Fruit fly (Drosophila melanogaster): ENCODE measurements around the gene CG6330.
A peak's percentile ranks its signal among the peaks of the same experiment; 100 is the strongest.

Gene CG6330

DNA sequence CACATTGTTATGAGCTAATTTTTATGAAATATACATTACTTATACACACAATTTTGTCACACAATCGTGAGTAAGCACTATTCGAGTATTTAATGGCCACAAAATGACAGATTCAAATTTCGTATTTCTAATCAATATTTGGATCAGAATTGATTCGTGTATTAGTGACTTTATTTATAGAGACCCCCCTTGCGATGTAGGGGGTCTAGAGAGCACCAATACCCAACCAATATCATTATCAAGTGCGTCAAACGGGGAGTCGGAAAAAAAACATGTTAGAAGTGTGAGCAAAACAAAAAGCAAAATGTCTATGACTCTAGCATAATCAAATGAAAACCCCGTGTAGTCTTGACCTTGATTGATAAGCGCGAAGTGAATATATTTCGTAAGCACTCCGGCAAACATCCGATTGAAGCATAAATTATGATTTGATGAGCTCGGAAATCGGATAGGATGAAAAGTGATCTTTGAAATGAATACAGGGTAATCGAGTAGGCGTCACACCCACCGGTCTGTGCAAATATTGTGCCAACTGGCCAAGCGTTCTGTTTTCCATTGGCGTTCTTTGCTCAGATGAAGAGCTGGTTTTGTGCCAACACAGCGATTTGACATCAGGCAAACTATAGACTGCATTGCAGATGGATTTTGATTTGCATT, 6.0 kb downstream of the CG6330 start:
- no peak for TF ChIP-seq CTCF (optimal IDR thresholded peaks at IDR 0.05)
- TF ChIP-seq CG8478 (optimal IDR thresholded peaks at IDR 0.05), result no peak

- no peak for TF ChIP-seq CTCF (optimal IDR thresholded peaks at IDR 0.05)
- no peak for TF ChIP-seq CG8478 (optimal IDR thresholded peaks at IDR 0.05)
Observed at dm6 chr3R:26947296-26947880, 10.9 kb downstream of the CG6330 start, which contains the start of gene Spag1. TSS of gene Spag1 (plus strand) at chr3R:26947830.

DNA sequence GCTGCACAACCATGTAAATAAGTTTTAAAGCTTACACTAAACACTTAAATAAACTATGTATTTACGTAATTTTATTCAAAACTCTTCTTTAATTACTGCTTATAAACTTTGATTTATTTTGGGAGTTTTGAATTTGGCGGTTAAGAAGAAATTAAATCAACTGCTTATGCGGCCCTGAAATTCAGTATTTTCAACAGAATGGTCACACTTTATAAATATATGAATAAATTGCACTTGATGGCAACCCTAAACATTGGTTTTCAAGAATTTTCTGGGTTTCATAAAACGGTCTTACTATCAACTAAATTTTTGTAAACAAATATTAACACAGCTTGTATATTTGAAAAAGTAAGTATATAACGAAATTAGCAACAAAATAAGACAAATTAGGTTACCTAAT, 13.1 kb downstream of the CG6330 start, which contains the start of gene CG14252:
Gene CG14252, plus strand, starts transcription at position 302 of the 400 bp plus-strand sequence.
- peak in 1 of 2 experiments; percentile 3 for TF ChIP-seq CTCF (optimal IDR thresholded peaks at IDR 0.05)
- no peak for TF ChIP-seq CG8478 (optimal IDR thresholded peaks at IDR 0.05)

DNA sequence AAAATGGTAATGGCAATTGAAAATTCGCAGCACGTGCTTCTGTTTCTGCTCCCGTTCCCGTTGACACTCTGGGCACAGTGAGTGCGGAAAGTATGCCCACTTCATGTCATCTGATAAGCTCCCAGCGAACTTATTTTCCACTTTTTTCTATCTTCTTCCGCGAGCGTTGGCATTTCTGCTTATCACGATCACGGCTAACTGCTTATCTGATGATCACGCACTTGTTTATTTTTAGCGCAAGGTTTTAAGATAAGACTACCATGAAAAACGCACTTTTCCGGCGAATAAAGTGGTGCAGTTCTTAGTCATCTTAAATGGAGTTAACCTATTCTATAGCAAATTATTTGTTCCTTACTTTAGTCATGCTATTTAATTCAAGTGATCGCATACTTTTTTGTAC, 20.9 kb downstream of the CG6330 start:
- no peak for TF ChIP-seq CTCF (optimal IDR thresholded peaks at IDR 0.05)
- no peak for TF ChIP-seq CG8478 (optimal IDR thresholded peaks at IDR 0.05)

dm6 chr3R:26936501-26936900, 21.8 kb downstream of the CG6330 start:
- TF ChIP-seq CTCF (optimal IDR thresholded peaks at IDR 0.05) (no peak), CG8478 (optimal IDR thresholded peaks at IDR 0.05) (no peak)

- TF ChIP-seq CG8478 (optimal IDR thresholded peaks at IDR 0.05) (no peak), CTCF (optimal IDR thresholded peaks at IDR 0.05) (no peak)
Observed at dm6 chr3R:26935400-26935799, 22.9 kb downstream of the CG6330 start.

DNA sequence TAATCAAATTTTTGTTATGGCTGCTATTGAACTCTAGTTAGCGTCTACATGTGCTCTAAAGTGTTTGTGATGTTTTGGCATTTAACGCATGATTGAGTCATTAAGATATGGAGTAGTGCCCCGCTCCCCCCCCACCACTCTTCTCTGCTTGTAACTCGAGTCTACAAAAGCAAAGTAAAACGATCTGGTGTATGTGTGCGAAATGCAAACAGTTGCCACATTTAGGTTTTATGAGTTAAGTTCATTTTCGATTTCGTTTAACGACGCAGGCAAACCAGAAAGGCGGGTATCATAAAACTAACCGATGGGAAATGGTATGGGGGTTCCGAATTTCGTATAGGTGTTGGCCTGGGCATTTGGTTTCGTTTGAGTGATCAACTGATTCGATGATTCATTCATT, 23.8 kb downstream of the CG6330 start:
- TF ChIP-seq CG8478 (optimal IDR thresholded peaks at IDR 0.05) (no peak), CTCF (optimal IDR thresholded peaks at IDR 0.05) (no peak)

- TF ChIP-seq CTCF (optimal IDR thresholded peaks at IDR 0.05), result no peak
- no peak for TF ChIP-seq CG8478 (optimal IDR thresholded peaks at IDR 0.05)
Observed at dm6 chr3R:26933885-26934284, 24.4 kb downstream of the CG6330 start.

DNA sequence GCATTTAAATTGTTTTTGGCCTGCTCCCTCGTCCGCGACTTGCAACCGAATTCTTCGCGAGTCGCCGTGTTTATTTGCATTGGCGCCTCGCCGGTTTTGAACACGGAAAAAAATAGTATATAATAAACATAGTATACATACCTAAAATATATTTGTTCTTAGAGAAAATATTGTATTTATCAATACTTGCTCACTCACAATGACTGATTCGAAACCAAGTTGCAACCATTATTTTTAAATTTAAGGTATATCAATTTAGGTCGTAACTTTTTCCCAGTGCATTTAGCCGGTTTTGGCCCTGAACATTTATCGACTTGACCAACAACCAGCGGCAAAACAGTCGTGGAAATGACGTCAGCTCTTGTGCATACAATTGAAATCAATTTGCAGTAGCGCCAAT, 29.9 kb downstream of the CG6330 start:
- no peak for TF ChIP-seq CTCF (optimal IDR thresholded peaks at IDR 0.05)

- TF ChIP-seq CTCF (optimal IDR thresholded peaks at IDR 0.05), result no peak
- no peak for TF ChIP-seq CG8478 (optimal IDR thresholded peaks at IDR 0.05)
Observed at dm6 chr3R:26926477-26926876, 31.8 kb downstream of the CG6330 start.

- no peak for TF ChIP-seq CTCF (optimal IDR thresholded peaks at IDR 0.05)
Observed at dm6 chr3R:26923830-26924333, 34.4 kb downstream of the CG6330 start.

- TF ChIP-seq CTCF (optimal IDR thresholded peaks at IDR 0.05) (no peak), CG8478 (optimal IDR thresholded peaks at IDR 0.05) (no peak)
Observed at dm6 chr3R:26918857-26919256, 39.4 kb downstream of the CG6330 start.

dm6 chr3R:26915463-26915925, 42.8 kb downstream of the CG6330 start, which contains the start of gene CG46339:
TSS of gene CG46339 (plus strand) at chr3R:26915761.
- TF ChIP-seq CTCF (optimal IDR thresholded peaks at IDR 0.05) (no peak), CG8478 (optimal IDR thresholded peaks at IDR 0.05) (no peak)

dm6 chr3R:26912615-26913014, 45.7 kb downstream of the CG6330 start, which contains the start of gene Ets97D:
TSS of gene Ets97D (minus strand) at chr3R:26912886.
- peak in 1 of 2 experiments; percentile 26 for TF ChIP-seq CTCF (optimal IDR thresholded peaks at IDR 0.05)
- TF ChIP-seq CG8478 (optimal IDR thresholded peaks at IDR 0.05), result no peak

- TF ChIP-seq CTCF (optimal IDR thresholded peaks at IDR 0.05) (no peak), CG8478 (optimal IDR thresholded peaks at IDR 0.05) (no peak)
Observed at dm6 chr3R:26908750-26909149, 49.5 kb downstream of the CG6330 start.

Measured in S2 (cell line).